Worm (Caenorhabditis elegans) whole organism, late embryonic: ENCODE measurements around the gene str-217.

Experiments
- C08G9.2 ChIP-seq: sonication (generic microtip); optimal IDR thresholded peaks from 2 replicates; lab custom pipeline; 2016; ENCODE audit warnings: mild to moderate bottlenecking, missing genetic modification characterization, moderate library complexity, missing compliant biosample characterization
- C38D4.7 ChIP-seq: fragments of 200-800 bp; sonication (Bioruptor generic); optimal IDR thresholded peaks from 2 replicates; lab custom pipeline; 2018; ENCODE audit warnings: mild to moderate bottlenecking, missing genetic modification characterization, moderate library complexity, missing compliant biosample characterization
- K09A11.1 ChIP-seq: sonication (generic microtip); optimal IDR thresholded peaks from 2 replicates; lab custom pipeline; 2017; ENCODE audit warnings: antibody characterized with exemption, mild to moderate bottlenecking, missing genetic modification characterization, missing compliant biosample characterization; ENCODE audit not compliant: insufficient read depth
- T23F11.4 ChIP-seq: fragments of 200-800 bp; sonication (Bioruptor generic); optimal IDR thresholded peaks from 2 replicates; lab custom pipeline; 2018; ENCODE audit warnings: mild to moderate bottlenecking, missing genetic modification characterization, missing compliant biosample characterization
- Y22D7AL.16 ChIP-seq: sonication (generic microtip); optimal IDR thresholded peaks from 2 replicates; lab custom pipeline; 2016; ENCODE audit warnings: missing genetic modification characterization, missing compliant biosample characterization
- ahr-1 ChIP-seq: sonication (generic microtip); optimal IDR thresholded peaks from 2 replicates; lab custom pipeline; 2016; ENCODE audit warnings: missing genetic modification characterization, missing compliant biosample characterization
- ceh-14 ChIP-seq: sonication (generic microtip); optimal IDR thresholded peaks from 2 replicates; lab custom pipeline; 2016; ENCODE audit warnings: missing genotype, missing genetic modification characterization, missing compliant biosample characterization
- ceh-18 ChIP-seq: sonication (generic microtip); optimal IDR thresholded peaks from 2 replicates; lab custom pipeline; 2016; ENCODE audit warnings: missing genetic modification characterization, missing compliant biosample characterization
- ceh-19 ChIP-seq: fragments of 200-800 bp; sonication (Bioruptor generic); optimal IDR thresholded peaks from 2 replicates; lab custom pipeline; 2018; ENCODE audit warnings: mild to moderate bottlenecking, missing genetic modification characterization, missing compliant biosample characterization
- ceh-2 ChIP-seq: sonication (generic microtip); optimal IDR thresholded peaks from 2 replicates; lab custom pipeline; 2016; ENCODE audit warnings: missing genotype, missing genetic modification characterization, missing compliant biosample characterization
- ceh-22 ChIP-seq: sonication (generic microtip); optimal IDR thresholded peaks from 2 replicates; lab custom pipeline; 2017; ENCODE audit warnings: missing biosample characterization, missing genetic modification characterization
- ceh-31 ChIP-seq: sonication (generic microtip); optimal IDR thresholded peaks from 2 replicates; lab custom pipeline; 2016; ENCODE audit warnings: missing genetic modification characterization, missing compliant biosample characterization
- ceh-34 ChIP-seq: sonication (generic microtip); optimal IDR thresholded peaks from 2 replicates; lab custom pipeline; 2016; ENCODE audit warnings: mild to moderate bottlenecking, missing genetic modification characterization, missing compliant biosample characterization
- ceh-48 ChIP-seq: sonication (generic microtip); optimal IDR thresholded peaks from 2 replicates; lab custom pipeline; 2016; ENCODE audit warnings: missing genetic modification characterization, inconsistent platforms, missing compliant biosample characterization
- ceh-9 ChIP-seq: sonication (generic microtip); optimal IDR thresholded peaks from 2 replicates; lab custom pipeline; 2016; ENCODE audit warnings: mild to moderate bottlenecking, missing genetic modification characterization, inconsistent platforms, missing compliant biosample characterization
- dmd-4 ChIP-seq: sonication (generic microtip); optimal IDR thresholded peaks from 2 replicates; lab custom pipeline; 2016; ENCODE audit warnings: borderline replicate concordance, missing genetic modification characterization, missing compliant biosample characterization
- dve-1 ChIP-seq: sonication (generic microtip); optimal IDR thresholded peaks from 2 replicates; lab custom pipeline; 2017; ENCODE audit warnings: antibody characterized with exemption, mild to moderate bottlenecking, missing genetic modification characterization, missing compliant biosample characterization
- elt-2 ChIP-seq: sonication (generic microtip); optimal IDR thresholded peaks from 2 replicates; lab custom pipeline; 2016; ENCODE audit warnings: missing genetic modification reagents, missing genetic modification characterization, missing compliant biosample characterization
- elt-4 ChIP-seq: sonication (generic microtip); optimal IDR thresholded peaks from 2 replicates; lab custom pipeline; 2016; ENCODE audit warnings: missing genetic modification characterization, missing compliant biosample characterization
- ets-4 ChIP-seq: sonication (generic microtip); optimal IDR thresholded peaks from 2 replicates; lab custom pipeline; 2016; ENCODE audit warnings: missing genetic modification characterization, missing compliant biosample characterization
- gmeb-2 ChIP-seq: sonication (generic microtip); optimal IDR thresholded peaks from 2 replicates; lab custom pipeline; 2016; ENCODE audit warnings: missing genetic modification characterization, inconsistent platforms, missing compliant biosample characterization
- hlh-30 ChIP-seq: sonication (generic microtip); optimal IDR thresholded peaks from 2 replicates; lab custom pipeline; 2017; ENCODE audit warnings: antibody characterized with exemption, missing genetic modification characterization, missing compliant biosample characterization; ENCODE audit not compliant: insufficient read depth
- hlh-6 ChIP-seq: sonication (generic microtip); optimal IDR thresholded peaks from 2 replicates; lab custom pipeline; 2016; ENCODE audit warnings: missing genotype, missing genetic modification characterization, missing compliant biosample characterization
- lin-11 ChIP-seq: fragments of 200-800 bp; sonication (Bioruptor generic); optimal IDR thresholded peaks from 2 replicates; lab custom pipeline; 2018; ENCODE audit warnings: mild to moderate bottlenecking, missing genetic modification characterization, missing compliant biosample characterization
- mec-3 ChIP-seq: sonication (generic microtip); optimal IDR thresholded peaks from 2 replicates; lab custom pipeline; 2016; ENCODE audit warnings: borderline replicate concordance, missing genetic modification characterization, missing compliant biosample characterization
- nfya-1 ChIP-seq: sonication (generic microtip); optimal IDR thresholded peaks from 2 replicates; lab custom pipeline; 2017; ENCODE audit warnings: missing genetic modification characterization, mild to moderate bottlenecking, missing compliant biosample characterization, antibody characterized with exemption, moderate library complexity
- nhr-11 ChIP-seq: fragments of 150-350 bp; optimal IDR thresholded peaks from 2 replicates; lab custom pipeline; 2014; ENCODE audit warnings: missing biosample characterization, missing genetic modification characterization
- nhr-232 ChIP-seq: sonication (generic microtip); optimal IDR thresholded peaks from 2 replicates; lab custom pipeline; 2016; ENCODE audit warnings: missing genetic modification characterization, missing compliant biosample characterization
- pax-1 ChIP-seq: fragments of 150-350 bp; optimal IDR thresholded peaks from 2 replicates; lab custom pipeline; 2014; ENCODE audit warnings: missing biosample characterization, missing genetic modification characterization
- pha-4 ChIP-seq: fragments of 150-350 bp; optimal IDR thresholded peaks from 2 replicates; lab custom pipeline; 2018; ENCODE audit warnings: missing biosample characterization, missing genetic modification reagents, missing genetic modification characterization
- pqm-1 ChIP-seq: sonication (generic microtip); optimal IDR thresholded peaks from 2 replicates; lab custom pipeline; 2016; ENCODE audit warnings: missing genetic modification characterization, missing compliant biosample characterization
- pros-1 ChIP-seq: fragments of 150-350 bp; optimal IDR thresholded peaks from 2 replicates; lab custom pipeline; 2014; ENCODE audit warnings: missing biosample characterization, missing genetic modification reagents, missing genetic modification characterization
- ref-2 ChIP-seq: sonication (generic microtip); optimal IDR thresholded peaks from 2 replicates; lab custom pipeline; 2016; ENCODE audit warnings: missing genetic modification characterization, missing compliant biosample characterization
- rnt-1 ChIP-seq: sonication (generic microtip); optimal IDR thresholded peaks from 2 replicates; lab custom pipeline; 2016; ENCODE audit warnings: missing genetic modification characterization, missing compliant biosample characterization
- sox-4 ChIP-seq: sonication (generic microtip); optimal IDR thresholded peaks from 2 replicates; lab custom pipeline; 2017; ENCODE audit warnings: mild to moderate bottlenecking, missing genetic modification characterization, inconsistent platforms, missing compliant biosample characterization
- tbx-2 ChIP-seq: sonication (generic microtip); optimal IDR thresholded peaks from 2 replicates; lab custom pipeline; 2016; ENCODE audit warnings: missing genetic modification characterization, missing compliant biosample characterization
- unc-3 ChIP-seq, 2 experiments: fragments of 200-800 bp in 1 of 2; sonication (Bioruptor generic) in 1 of 2; sonication (generic microtip) in 1 of 2; conservative IDR thresholded peaks in 1 of 2; optimal IDR thresholded peaks in 1 of 2; 2 replicates each; pipeline versions ENCODE4 v1.3.6 to Lab custom; 2016 to 2022; ENCODE audit warnings: missing compliant biosample characterization in 2 of 2, missing genetic modification characterization in 2 of 2, missing genetic modification reagents in 1 of 2
- unc-42 ChIP-seq: sonication (generic microtip); optimal IDR thresholded peaks from 2 replicates; lab custom pipeline; 2016; ENCODE audit warnings: missing genotype, missing genetic modification characterization, missing compliant biosample characterization
- unc-55 ChIP-seq: sonication (generic microtip); optimal IDR thresholded peaks from 2 replicates; lab custom pipeline; 2017; ENCODE audit warnings: missing biosample characterization, missing genetic modification reagents, missing genetic modification characterization

str-217 gene

ce11 chrV:16965655-16966054 is 34.4 kb downstream of the str-217 start, which contains the start of gene efl-1:
efl-1 (minus strand) TSS chrV:16965675.
- TF ChIP-seq tbx-2 (tag; lab: Kevin White, UChicago), result peak; percentile 52
- peak; percentile 34 for TF ChIP-seq ceh-19
- peak; percentile 21 for TF ChIP-seq K09A11.1
- peak; percentile 77 for TF ChIP-seq ceh-14 (tag; lab: Kevin White, UChicago)
- peak; percentile 58 for TF ChIP-seq ceh-31 (tag; lab: Kevin White, UChicago)
- no peak for TF ChIP-seq ceh-22
- TF ChIP-seq ceh-9 (tag; lab: Kevin White, UChicago), result no peak
- TF ChIP-seq Y22D7AL.16 (tag; lab: Kevin White, UChicago), result no peak
- peak; percentile 88 for TF ChIP-seq unc-55 (GFP tag; lab: Kevin White, UChicago)
- TF ChIP-seq mec-3 (tag; lab: Kevin White, UChicago), result no peak
- peak; percentile 86 for TF ChIP-seq nfya-1
- TF ChIP-seq ref-2 (tag; lab: Kevin White, UChicago), result peak; percentile 66
- peak; percentile 56 for TF ChIP-seq ceh-34
- no peak for TF ChIP-seq gmeb-2 (tag; lab: Kevin White, UChicago)
- TF ChIP-seq elt-2, result peak; percentile 61
- peak; percentile 57 for TF ChIP-seq dve-1 (tag; lab: Kevin White, UChicago)
- TF ChIP-seq rnt-1, result peak; percentile 78
- peak; percentile 8 for TF ChIP-seq hlh-30
- TF ChIP-seq ceh-48, result peak; percentile 9
- peak; percentile 19 for TF ChIP-seq pqm-1 (tag; lab: Kevin White, UChicago)
- TF ChIP-seq ceh-18, result peak; percentile 70
- TF ChIP-seq ets-4 (tag; lab: Kevin White, UChicago), result peak; percentile 17
- TF ChIP-seq ahr-1, result no peak
- peak; percentile 94 for TF ChIP-seq pax-1 (tag; lab: Kevin White, UChicago)
- TF ChIP-seq pros-1 (tag; lab: Kevin White, UChicago), result peak; percentile 58
- TF ChIP-seq unc-42 (tag; lab: Kevin White, UChicago), result peak; percentile 98

DNA sequence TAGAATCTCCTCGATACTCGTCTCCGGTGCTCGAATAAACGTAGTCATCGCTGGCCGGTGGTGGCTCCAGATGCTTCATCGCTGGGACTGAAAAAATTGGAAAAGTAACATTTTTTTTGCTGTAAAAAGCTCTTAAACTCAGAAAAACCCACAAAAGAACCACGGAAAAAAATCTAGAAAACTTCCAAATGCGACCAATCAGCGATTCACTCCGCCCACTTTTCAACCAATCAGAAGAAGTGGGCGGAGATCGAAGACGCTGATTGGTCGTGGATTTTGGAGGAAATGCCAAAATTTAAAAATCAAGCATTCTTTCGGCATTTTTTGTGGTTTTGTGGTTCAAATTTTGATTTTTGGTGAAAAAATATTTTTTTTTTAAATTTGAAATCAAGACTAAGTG is 41.1 kb downstream of the str-217 start:
- no peak for TF ChIP-seq pha-4 (tag; lab: Kevin White, UChicago)
- TF ChIP-seq T23F11.4, result no peak
- no peak for TF ChIP-seq sox-4 (tag; lab: Kevin White, UChicago)
- no peak for TF ChIP-seq C08G9.2 (tag; lab: Kevin White, UChicago)
- no peak for TF ChIP-seq nhr-232
- TF ChIP-seq nfya-1, result peak; percentile 84
- TF ChIP-seq lin-11 (tag; lab: Kevin White, UChicago), result no peak
- TF ChIP-seq, all 69 proteins: peak for 1

- TF ChIP-seq ceh-14 (tag; lab: Kevin White, UChicago) (no peak), C38D4.7 (GFP tag; lab: Kevin White, UChicago) (no peak), K09A11.1 (no peak), ceh-19 (no peak)
- TF ChIP-seq, all 69 proteins: peak for 0
Observed at ce11 chrV:16956229-16956628, 43.9 kb downstream of the str-217 start, which contains the start of gene clec-239. clec-239 (plus strand) TSS chrV:16956529.

DNA sequence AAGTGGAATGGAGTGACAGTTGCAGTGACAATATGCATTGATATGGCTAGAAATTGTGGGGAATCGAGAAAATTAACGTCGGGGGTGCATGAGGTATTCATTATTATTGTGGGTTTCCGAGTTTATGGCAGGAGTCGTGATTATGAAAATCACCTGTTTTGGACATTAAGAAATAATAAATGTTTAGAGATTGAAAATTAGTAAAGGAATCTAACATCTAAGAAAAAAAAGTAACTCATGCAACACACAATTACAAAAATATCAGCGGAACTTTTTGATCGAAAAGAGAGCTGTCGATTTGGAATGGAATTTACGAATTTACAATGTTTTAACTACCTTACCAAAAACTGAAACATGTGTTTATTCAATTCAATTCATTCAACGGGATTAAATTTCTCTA is 45.3 kb downstream of the str-217 start, which contains the start of gene srh-206:
TSS of gene srh-206 (minus strand) at position 101 of the 400 bp plus-strand sequence.
- TF ChIP-seq ceh-14 (tag; lab: Kevin White, UChicago) (no peak), mec-3 (tag; lab: Kevin White, UChicago) (no peak), hlh-6 (tag; lab: Kevin White, UChicago) (no peak), ref-2 (tag; lab: Kevin White, UChicago) (no peak), nhr-11 (tag; lab: Kevin White, UChicago) (no peak), dmd-4 (tag; lab: Kevin White, UChicago) (no peak), nhr-232 (no peak), ceh-2 (tag; lab: Kevin White, UChicago) (no peak), ahr-1 (no peak), K09A11.1 (no peak), elt-4 (tag; lab: Kevin White, UChicago) (no peak), unc-3 (GFP tag; conservative IDR thresholded peaks at IDR 0.05; lab: Robert Waterston, UW) (no peak), unc-3 (tag; optimal IDR thresholded peaks at IDR 0.05; lab: Kevin White, UChicago) (no peak), pqm-1 (tag; lab: Kevin White, UChicago) (no peak)
